Worm (Caenorhabditis elegans) whole organism, L4/young adult: ENCODE measurements around the gene F52H2.3.

Source experiments
- dao-5 ChIP-seq: sonication (generic microtip); optimal IDR thresholded peaks from 2 replicates; lab custom pipeline; 2016; ENCODE audit warnings: missing genotype, missing genetic modification characterization, moderate library complexity, missing compliant biosample characterization
- him-1 ChIP-seq: sonication (generic microtip); optimal IDR thresholded peaks from 2 replicates; lab custom pipeline; 2016; ENCODE audit warnings: missing genotype, missing genetic modification reagents, missing genetic modification characterization, missing compliant biosample characterization

DNA sequence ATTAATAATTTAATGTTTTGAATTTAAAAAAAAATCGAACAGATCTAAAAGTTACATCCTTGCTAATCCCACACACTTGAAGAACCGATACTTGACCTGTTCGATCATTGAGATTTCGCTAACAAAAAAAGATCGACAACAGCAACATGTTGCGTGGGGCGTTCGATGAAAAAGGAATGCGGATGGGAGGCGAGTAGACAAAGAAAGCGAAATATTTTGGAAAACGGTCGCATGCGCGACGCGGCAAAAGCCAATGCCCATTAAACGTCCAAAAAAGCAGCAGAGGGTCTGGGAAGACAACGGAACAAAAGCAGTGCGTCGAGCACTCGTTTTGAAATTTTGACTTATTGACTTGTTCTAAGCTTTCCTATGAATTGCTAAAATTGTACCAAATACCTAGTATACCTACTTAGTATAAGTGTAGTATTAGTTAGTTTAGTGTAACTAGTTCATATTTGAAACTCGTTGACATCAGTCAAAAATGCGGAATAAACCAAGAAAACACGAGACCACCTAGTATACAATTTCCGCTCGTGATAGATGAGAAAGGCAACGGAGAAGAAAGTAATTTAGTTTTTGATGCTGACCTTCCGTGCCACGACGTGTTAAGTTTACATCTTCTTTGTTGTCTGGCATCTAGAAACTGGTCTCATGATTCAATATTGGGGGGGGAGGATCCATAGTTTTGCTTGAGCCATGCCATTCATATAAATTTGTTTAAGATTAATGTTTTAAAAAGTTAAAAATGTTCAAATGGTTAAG is 41.2 kb upstream of the F52H2.3 start:
- TF ChIP-seq him-1, result no peak
- TF ChIP-seq dao-5, result no peak
